Fruit fly (Drosophila melanogaster): ENCODE measurements around the gene Jig.

The Jig gene

dm6 chr3R:14569411-14570107 is 8.8 kb downstream of the Jig start, which contains the start of gene Cys (continued):
- TF ChIP-seq disco-r (GFP tag; optimal IDR thresholded peaks at IDR 0.05) (no peak), Deaf1 (tag; optimal IDR thresholded peaks at IDR 0.05) (no peak), lilli (GFP tag; optimal IDR thresholded peaks at IDR 0.05) (peak; percentile 35), MBD-R2 (GFP tag; IDR thresholded peaks at IDR 0.05) (peak; percentile 24; the same call in 1 of the 2 replicates), CG10209 (GFP tag; optimal IDR thresholded peaks at IDR 0.05) (no peak), Med (GFP tag) (peak; percentile 78), trh (GFP tag; optimal IDR thresholded peaks at IDR 0.05) (no peak), CG10321 (GFP tag; IDR thresholded peaks at IDR 0.05) (no peak), CG11085 (GFP tag; IDR thresholded peaks at IDR 0.05) (no peak), CG7745 (tag; optimal IDR thresholded peaks at IDR 0.05) (no peak), gce (GFP tag; IDR thresholded peaks at IDR 0.05) (no peak), Mrtf (GFP tag; IDR thresholded peaks at IDR 0.05) (no peak), CG12391 (tag; optimal IDR thresholded peaks at IDR 0.05) (no peak), fu2 (GFP tag; optimal IDR thresholded peaks at IDR 0.05) (no peak), CG32532 (GFP tag; IDR thresholded peaks at IDR 0.05) (peak; percentile 47; the same call in 1 of the 2 replicates), oc (tag; optimal IDR thresholded peaks at IDR 0.05) (no peak), cwo (GFP tag; optimal IDR thresholded peaks at IDR 0.05) (no peak), nom (GFP tag; optimal IDR thresholded peaks at IDR 0.05) (no peak), CG11504 (tag; optimal IDR thresholded peaks at IDR 0.05) (no peak), twi (tag; optimal IDR thresholded peaks at IDR 0.05) (no peak), gcm (GFP tag; optimal IDR thresholded peaks at IDR 0.05) (no peak), peb (GFP tag; IDR thresholded peaks at IDR 0.05) (no peak), Jarid2 (GFP tag; optimal IDR thresholded peaks at IDR 0.05) (peak; percentile 73), zfh1 (GFP tag; IDR thresholded peaks at IDR 0.05) (peak; percentile 54; the same call in 1 of the 3 replicates), CG7987 (GFP tag; optimal IDR thresholded peaks at IDR 0.05) (no peak), CG11560 (tag; IDR thresholded peaks at IDR 0.05) (no peak), Dfd (GFP tag; optimal IDR thresholded peaks at IDR 0.05) (no peak), CG8281 (tag; optimal IDR thresholded peaks at IDR 0.05) (peak; percentile 55), dm (GFP tag; optimal IDR thresholded peaks at IDR 0.05) (no peak), CG10267 (tag; optimal IDR thresholded peaks at IDR 0.05) (no peak), CG3281 (GFP tag; optimal IDR thresholded peaks at IDR 0.05) (no peak), CG9797 (GFP tag; optimal IDR thresholded peaks at IDR 0.05) (no peak), pzg (GFP tag; optimal IDR thresholded peaks at IDR 0.05) (no peak), CG17186 (GFP tag; optimal IDR thresholded peaks at IDR 0.05) (no peak), CG2120 (GFP tag; optimal IDR thresholded peaks at IDR 0.05) (peak; percentile 44), CG5180 (GFP tag; optimal IDR thresholded peaks at IDR 0.05) (no peak), gcm2 (GFP tag; optimal IDR thresholded peaks at IDR 0.05) (no peak), Doc2 (GFP tag; IDR thresholded peaks at IDR 0.05) (no peak), CG6175 (GFP tag; IDR thresholded peaks at IDR 0.05) (no peak), tx (GFP tag; optimal IDR thresholded peaks at IDR 0.05) (no peak), ttk (GFP tag; IDR thresholded peaks at IDR 0.05) (no peak), dysf (GFP tag; IDR thresholded peaks at IDR 0.05) (no peak), H2.0 (GFP tag; IDR thresholded peaks at IDR 0.05) (no peak), fd96Cb (tag; optimal IDR thresholded peaks at IDR 0.05) (no peak), CG7928 (GFP tag; optimal IDR thresholded peaks at IDR 0.05) (no peak), Sox102F (GFP tag; optimal IDR thresholded peaks at IDR 0.05) (peak; percentile 38), sc (optimal IDR thresholded peaks at IDR 0.05) (no peak), sc (GFP tag; optimal IDR thresholded peaks at IDR 0.05) (peak; percentile 19), Asciz (GFP tag; optimal IDR thresholded peaks at IDR 0.05) (peak; percentile 19), CG3065 (GFP tag; optimal IDR thresholded peaks at IDR 0.05) (no peak), CG43689 (GFP tag; IDR thresholded peaks at IDR 0.05) (no peak)
